Worm (Caenorhabditis elegans): ENCODE results near the gene eat-20.

DNA sequence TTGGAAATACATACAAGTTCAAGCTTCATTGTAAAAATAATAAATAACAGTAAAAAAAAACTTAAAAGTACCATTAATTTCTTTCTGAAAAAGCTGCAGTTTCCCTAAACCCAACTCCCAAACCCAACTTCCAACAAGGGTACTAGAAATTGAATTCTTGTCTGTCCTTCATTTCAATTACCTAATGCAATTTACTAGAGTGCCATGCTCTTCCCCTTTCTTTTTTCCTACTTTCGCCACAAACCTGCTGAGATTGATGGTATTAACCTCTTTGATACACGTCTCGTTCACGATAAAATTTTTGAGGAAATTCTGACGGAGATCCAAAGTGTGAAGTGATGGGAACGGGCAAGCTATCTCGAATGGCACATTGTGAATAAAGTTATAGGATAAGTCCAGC is 38.1 kb downstream of the eat-20 start:
- TF ChIP-seq mdl-1 (tag; optimal IDR thresholded peaks at IDR 0.05) = no peak
- no peak for TF ChIP-seq duxl-1 (tag; optimal IDR thresholded peaks at IDR 0.05; ENCODE audit: poor library complexity)
